Worm (Caenorhabditis elegans) whole organism, L2 larva: ENCODE measurements around the gene zfp-2.

ENCODE experiments used
- R02D3.7 ChIP-seq: fragments of 150-350 bp; optimal IDR thresholded peaks from 2 replicates; lab custom pipeline; 2014; ENCODE audit warnings: missing biosample characterization, missing genetic modification characterization
- aly-2 ChIP-seq: fragments of 150-350 bp; optimal IDR thresholded peaks from 2 replicates; lab custom pipeline; 2014; ENCODE audit warnings: missing biosample characterization, missing genetic modification characterization
- ama-1 ChIP-seq: fragments of 150-350 bp; optimal IDR thresholded peaks from 2 replicates; lab custom pipeline; 2018; ENCODE audit warnings: inconsistent platforms
- blmp-1 ChIP-seq: sonication (generic microtip); optimal IDR thresholded peaks from 2 replicates; lab custom pipeline; 2017; ENCODE audit warnings: missing genetic modification characterization, mild to moderate bottlenecking, missing compliant biosample characterization, antibody characterized with exemption, moderate library complexity; ENCODE audit not compliant: insufficient read depth
- elt-3 ChIP-seq: sonication (generic microtip); optimal IDR thresholded peaks from 2 replicates; lab custom pipeline; 2017; ENCODE audit warnings: missing biosample characterization, missing genetic modification characterization
- lin-13 ChIP-seq: fragments of 150-350 bp; optimal IDR thresholded peaks from 2 replicates; lab custom pipeline; 2014; ENCODE audit warnings: missing biosample characterization, missing genetic modification reagents, missing genetic modification characterization
- nhr-237 ChIP-seq: fragments of 150-350 bp; optimal IDR thresholded peaks from 2 replicates; lab custom pipeline; 2014; ENCODE audit warnings: missing biosample characterization, missing genetic modification characterization
- nhr-6 ChIP-seq: fragments of 150-350 bp; optimal IDR thresholded peaks from 2 replicates; lab custom pipeline; 2014; ENCODE audit warnings: missing biosample characterization, missing genetic modification characterization
- skn-1 ChIP-seq: sonication (generic microtip); optimal IDR thresholded peaks from 2 replicates; lab custom pipeline; 2017; ENCODE audit warnings: missing biosample characterization, missing genetic modification characterization
- snpc-4 ChIP-seq: fragments of 150-350 bp; optimal IDR thresholded peaks from 2 replicates; lab custom pipeline; 2014; ENCODE audit warnings: missing biosample characterization, missing genetic modification characterization
- unc-62 ChIP-seq: fragments of 150-350 bp; optimal IDR thresholded peaks from 2 replicates; lab custom pipeline; 2014; ENCODE audit warnings: missing biosample characterization, missing genetic modification reagents, missing genetic modification characterization
- ztf-4 ChIP-seq: fragments of 150-350 bp; optimal IDR thresholded peaks from 2 replicates; lab custom pipeline; 2014; ENCODE audit warnings: missing biosample characterization, missing genetic modification characterization

ce11 chrII:9516836-9517235, 40.6 kb upstream of the zfp-2 start, which contains the start of gene gcy-1:
- TF ChIP-seq unc-62 (no peak), aly-2 (tag; lab: Kevin White, UChicago) (no peak), ztf-4 (no peak), ama-1 (no peak), nhr-6 (tag; lab: Kevin White, UChicago) (no peak), blmp-1 (no peak), lin-13 (GFP tag; lab: Kevin White, UChicago) (no peak), R02D3.7 (tag; lab: Kevin White, UChicago) (no peak), elt-3 (tag; lab: Kevin White, UChicago) (no peak), nhr-237 (tag; lab: Kevin White, UChicago) (no peak), snpc-4 (tag; lab: Kevin White, UChicago) (no peak), skn-1 (no peak)
